Worm (Caenorhabditis elegans) whole organism, L1 larva: ENCODE data around the gene cec-4.

Source experiments
- ama-1 ChIP-seq: fragments of 150-350 bp; optimal IDR thresholded peaks from 2 replicates; lab custom pipeline; 2014
- ceh-8 ChIP-seq: fragments of 200-800 bp; sonication (Bioruptor generic); optimal IDR thresholded peaks from 2 replicates; lab custom pipeline; 2018; ENCODE audit warnings: mild to moderate bottlenecking, missing genetic modification characterization, moderate library complexity, missing compliant biosample characterization
- dsc-1 ChIP-seq: sonication (generic microtip); optimal IDR thresholded peaks from 2 replicates; lab custom pipeline; 2016; ENCODE audit warnings: mild to moderate bottlenecking, missing genetic modification characterization, missing compliant biosample characterization
- jun-1 ChIP-seq: fragments of 150-350 bp; optimal IDR thresholded peaks from 2 replicates; lab custom pipeline; 2014; ENCODE audit warnings: missing biosample characterization, missing genetic modification reagents, missing genetic modification characterization
- nhr-11 ChIP-seq: fragments of 150-350 bp; optimal IDR thresholded peaks from 2 replicates; lab custom pipeline; 2014; ENCODE audit warnings: missing biosample characterization, missing genetic modification characterization
- pqm-1 ChIP-seq: sonication (generic microtip); optimal IDR thresholded peaks from 3 replicates; lab custom pipeline; 2017; ENCODE audit warnings: missing biosample characterization, missing genetic modification characterization
- rnt-1 ChIP-seq: sonication (generic microtip); optimal IDR thresholded peaks from 2 replicates; lab custom pipeline; 2016; ENCODE audit warnings: mild to moderate bottlenecking, missing genetic modification characterization, moderate library complexity, missing compliant biosample characterization
- unc-62 ChIP-seq: fragments of 150-350 bp; optimal IDR thresholded peaks from 2 replicates; lab custom pipeline; 2014; ENCODE audit warnings: missing biosample characterization, missing genetic modification reagents, missing genetic modification characterization
- ztf-4 ChIP-seq: fragments of 150-350 bp; optimal IDR thresholded peaks from 2 replicates; lab custom pipeline; 2014; ENCODE audit warnings: missing biosample characterization, missing genetic modification characterization

DNA sequence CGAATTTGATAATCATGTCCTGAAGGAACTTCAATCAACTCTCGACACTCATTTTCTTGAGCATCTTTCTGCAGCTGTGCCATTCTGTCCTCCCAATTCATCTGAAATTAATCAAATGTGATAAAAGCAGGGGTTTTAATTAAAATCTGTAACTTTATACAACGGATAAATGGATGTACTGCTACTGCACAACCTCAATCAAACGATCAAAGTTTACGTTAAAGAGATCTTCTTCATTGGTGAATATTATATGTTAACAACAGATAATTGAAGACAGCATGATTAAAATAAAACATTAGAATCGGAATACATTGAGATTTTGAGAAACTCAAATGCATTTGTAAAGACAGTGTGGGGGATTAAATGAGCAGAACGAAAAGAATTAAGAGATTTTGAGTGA, 2.8 kb downstream of the cec-4 start, which contains the start of gene F32E10.5:
- TF ChIP-seq ztf-4 (tag; lab: Kevin White, UChicago) = no peak
- TF ChIP-seq jun-1 (tag; lab: Kevin White, UChicago) = no peak
- TF ChIP-seq unc-62 = no peak
- no peak for TF ChIP-seq dsc-1
- TF ChIP-seq ceh-8 (GFP tag; lab: Kevin White, UChicago) = no peak
- no peak for TF ChIP-seq ama-1 (lab: Kevin White, UChicago)
- TF ChIP-seq pqm-1 = no peak
- no peak for TF ChIP-seq rnt-1 (tag; lab: Kevin White, UChicago)
- no peak for TF ChIP-seq nhr-11
